Worm (Caenorhabditis elegans) whole organism, L2 larva: ENCODE results near the gene F47B8.3.

ENCODE experiments used
- ama-1 ChIP-seq: fragments of 150-350 bp; optimal IDR thresholded peaks from 2 replicates; lab custom pipeline; 2018; ENCODE audit warnings: inconsistent platforms
- lsy-2 ChIP-seq, 2 experiments: fragments of 150-350 bp in 1 of 2; sonication (generic microtip) in 1 of 2; optimal IDR thresholded peaks; 2 replicates each; lab custom pipeline; 2014 to 2017; ENCODE audit warnings: missing biosample characterization in 2 of 2, missing genetic modification characterization in 2 of 2
- nhr-25 ChIP-seq: fragments of 150-350 bp; sonication (generic microtip); optimal IDR thresholded peaks from 3 replicates; lab custom pipeline; 2014; ENCODE audit warnings: missing biosample characterization, missing genetic modification characterization
- nhr-77 ChIP-seq: fragments of 150-350 bp; optimal IDR thresholded peaks from 2 replicates; lab custom pipeline; 2014; ENCODE audit warnings: missing biosample characterization, missing genetic modification characterization
- skn-1 ChIP-seq: sonication (generic microtip); optimal IDR thresholded peaks from 2 replicates; lab custom pipeline; 2017; ENCODE audit warnings: missing biosample characterization, missing genetic modification characterization
- unc-62 ChIP-seq: fragments of 150-350 bp; optimal IDR thresholded peaks from 2 replicates; lab custom pipeline; 2014; ENCODE audit warnings: missing biosample characterization, missing genetic modification reagents, missing genetic modification characterization
- ztf-11 ChIP-seq: sonication (generic microtip); optimal IDR thresholded peaks from 2 replicates; lab custom pipeline; 2017; ENCODE audit warnings: missing biosample characterization, missing genetic modification characterization

- no peak for TF ChIP-seq lsy-2 (tag; optimal IDR thresholded peaks at IDR 0.05; lab: Kevin White, UChicago)
- no peak for TF ChIP-seq ama-1 (lab: Kevin White, UChicago)
- TF ChIP-seq unc-62: no peak
- no peak for TF ChIP-seq nhr-25 (tag; lab: Kevin White, UChicago)
- TF ChIP-seq nhr-77: no peak
- no peak for TF ChIP-seq skn-1 (tag; lab: Kevin White, UChicago)
- no peak for TF ChIP-seq ztf-11
These were observed 28.8 kb upstream of the F47B8.3 start, which contains the start of gene vha-13 for ce11 chrV:14351629-14352028.
